Fruit fly (Drosophila melanogaster) whole organism, wandering third instar larva: ENCODE results near the gene CG14515.

Experiments
- Abd-B ChIP-seq: fragments of >200 bp; optimal IDR thresholded peaks from 2 replicates; lab custom pipeline; 2017; ENCODE audit warnings: missing biosample characterization, missing genetic modification characterization
- CG32264 ChIP-seq: fragments of 200-800 bp; sonication (Bioruptor generic); optimal IDR thresholded peaks from 2 replicates; lab custom pipeline; 2016; ENCODE audit warnings: missing biosample characterization, missing genetic modification characterization
- CG9705 ChIP-seq: fragments of 200-800 bp; sonication (Bioruptor generic); optimal IDR thresholded peaks from 2 replicates; lab custom pipeline; 2018; ENCODE audit warnings: missing biosample characterization, mild to moderate bottlenecking, missing genetic modification characterization
- Dif ChIP-seq: fragments of 200-275, 200-300 bp; sonication (Bioruptor generic); optimal IDR thresholded peaks from 2 replicates; lab custom pipeline; 2018; ENCODE audit warnings: missing biosample characterization, missing genetic modification characterization; ENCODE audit not compliant: partially characterized antibody
- GATAd ChIP-seq: sonication (Bioruptor generic); optimal IDR thresholded peaks from 2 replicates; lab custom pipeline; 2016; ENCODE audit warnings: missing biosample characterization, missing genetic modification characterization
- HLH106 ChIP-seq: fragments of 200-800 bp; optimal IDR thresholded peaks from 3 replicates; lab custom pipeline; 2019; ENCODE audit warnings: missing biosample characterization, mild to moderate bottlenecking, missing genetic modification characterization, moderate library complexity
- Hr83 ChIP-seq: fragments of 200-300 bp; sonication (Bioruptor generic); optimal IDR thresholded peaks from 2 replicates; lab custom pipeline; 2016; ENCODE audit warnings: missing biosample characterization, mild to moderate bottlenecking, missing genetic modification characterization, moderate library complexity; ENCODE audit not compliant: poor library complexity, severe bottlenecking
- Myc ChIP-seq: fragments of >200 bp; optimal IDR thresholded peaks from 2 replicates; lab custom pipeline; 2017
- OdsH ChIP-seq: fragments of 200-800 bp; sonication (Bioruptor generic); optimal IDR thresholded peaks from 2 replicates; lab custom pipeline; 2016; ENCODE audit warnings: missing biosample characterization, mild to moderate bottlenecking, missing genetic modification characterization
- Rel ChIP-seq, 2 experiments: fragments of 200-800 bp; sonication (Bioruptor generic) in 1 of 2; optimal IDR thresholded peaks; 2 replicates in 1 of 2; 3 replicates in 1 of 2; lab custom pipeline; 2016 to 2019; ENCODE audit warnings: mild to moderate bottlenecking in 2 of 2, missing biosample characterization in 2 of 2, missing genetic modification characterization in 2 of 2, moderate library complexity in 1 of 2
- Sp1 ChIP-seq: fragments of 200-800 bp; sonication (Bioruptor generic); optimal IDR thresholded peaks from 3 replicates; lab custom pipeline; 2019; ENCODE audit warnings: missing biosample characterization, mild to moderate bottlenecking, missing genetic modification characterization, moderate library complexity
- Vsx2 ChIP-seq: fragments of 200-300, 225-300 bp; sonication (Bioruptor generic); optimal IDR thresholded peaks from 2 replicates; lab custom pipeline; 2018; ENCODE audit warnings: missing biosample characterization, missing genetic modification characterization; ENCODE audit not compliant: partially characterized antibody
- brk ChIP-seq: fragments of 200-800 bp; sonication (Bioruptor generic); optimal IDR thresholded peaks from 2 replicates; lab custom pipeline; 2016; ENCODE audit warnings: missing biosample characterization, mild to moderate bottlenecking, missing genetic modification characterization
- dl ChIP-seq, 2 experiments: fragments of 175-275, 200-275 bp in 1 of 2; fragments of 200-275 bp in 1 of 2; sonication (Bioruptor generic); optimal IDR thresholded peaks; lab custom pipeline; 2018; ENCODE audit warnings: mild to moderate bottlenecking in 2 of 2, missing biosample characterization in 2 of 2, missing genetic modification characterization in 2 of 2, moderate library complexity in 2 of 2; ENCODE audit not compliant: partially characterized antibody in 2 of 2, insufficient read depth in 1 of 2
- dmrt93B ChIP-seq: fragments of 200-800 bp; sonication (Bioruptor generic); optimal IDR thresholded peaks from 2 replicates; lab custom pipeline; 2018; ENCODE audit warnings: missing biosample characterization, mild to moderate bottlenecking, missing genetic modification characterization
- dsf ChIP-seq: sonication (Bioruptor generic); optimal IDR thresholded peaks from 2 replicates; lab custom pipeline; 2016; ENCODE audit warnings: missing biosample characterization, missing genetic modification characterization, borderline replicate concordance
- ey ChIP-seq: fragments of 200-800 bp; sonication (Bioruptor generic); optimal IDR thresholded peaks from 2 replicates; lab custom pipeline; 2016; ENCODE audit warnings: missing biosample characterization, missing genetic modification characterization
- foxo ChIP-seq, 2 experiments: fragments of 200-800 bp; sonication (Bioruptor generic); optimal IDR thresholded peaks; 2 replicates in 1 of 2; 3 replicates in 1 of 2; lab custom pipeline; 2016 to 2017; ENCODE audit warnings: missing biosample characterization in 2 of 2, missing genetic modification characterization in 2 of 2
- h ChIP-seq: fragments of 200-800 bp; sonication (Bioruptor generic); optimal IDR thresholded peaks from 3 replicates; lab custom pipeline; 2016; ENCODE audit warnings: missing biosample characterization, mild to moderate bottlenecking, missing genetic modification characterization
- lola ChIP-seq: fragments of >200 bp; optimal IDR thresholded peaks from 2 replicates; lab custom pipeline; 2017; ENCODE audit warnings: missing biosample characterization, missing genetic modification characterization
- psq ChIP-seq: fragments of 200-800 bp; sonication (Bioruptor generic); optimal IDR thresholded peaks from 3 replicates; lab custom pipeline; 2017; ENCODE audit warnings: missing biosample characterization, mild to moderate bottlenecking, missing genetic modification characterization, moderate library complexity
- rgr ChIP-seq: fragments of 200-800 bp; sonication (Bioruptor generic); optimal IDR thresholded peaks from 3 replicates; lab custom pipeline; 2016; ENCODE audit warnings: missing biosample characterization, mild to moderate bottlenecking, missing genetic modification characterization
- sage ChIP-seq: fragments of 200-800 bp; sonication (Bioruptor generic); optimal IDR thresholded peaks from 2 replicates; lab custom pipeline; 2016; ENCODE audit warnings: missing biosample characterization, mild to moderate bottlenecking, missing genetic modification characterization
- sv ChIP-seq: fragments of 200-800 bp; sonication (Bioruptor generic); optimal IDR thresholded peaks from 3 replicates; lab custom pipeline; 2016; ENCODE audit warnings: missing biosample characterization, missing genetic modification characterization
- tai ChIP-seq: sonication (Bioruptor generic); optimal IDR thresholded peaks from 2 replicates; lab custom pipeline; 2016; ENCODE audit warnings: missing biosample characterization, missing genetic modification characterization
- usp ChIP-seq: fragments of >200 bp; optimal IDR thresholded peaks from 2 replicates; lab custom pipeline; 2017; ENCODE audit warnings: missing biosample characterization, missing genetic modification characterization
- woc ChIP-seq: sonication (Bioruptor generic); optimal IDR thresholded peaks from 2 replicates; lab custom pipeline; 2016; ENCODE audit warnings: missing biosample characterization, mild to moderate bottlenecking, missing genetic modification characterization

Gene CG14515

dm6 chr3R:29196967-29197611 lies at the start of gene CG14515:
TSS of gene CG14515 (plus strand) at chr3R:29197556.
- no peak for TF ChIP-seq Dif
- TF ChIP-seq dl (GFP tag; optimal IDR thresholded peaks at IDR 0.05; lab: Kevin White, UChicago; ENCODE audit: insufficient read depth in 1 of 2, partially characterized antibody in 2 of 2): no peak
- TF ChIP-seq Abd-B (GFP tag; lab: Kevin White, UChicago): no peak
- no peak for TF ChIP-seq rgr (GFP tag; lab: Kevin White, UChicago)
- no peak for TF ChIP-seq psq (GFP tag; lab: Kevin White, UChicago)
- TF ChIP-seq Sp1 (GFP tag; lab: Kevin White, UChicago): no peak
- TF ChIP-seq CG32264 (GFP tag; lab: Kevin White, UChicago): no peak
- no peak for TF ChIP-seq foxo (GFP tag; optimal IDR thresholded peaks at IDR 0.05; lab: Kevin White, UChicago)
- no peak for TF ChIP-seq Rel (GFP tag; optimal IDR thresholded peaks at IDR 0.05; lab: Kevin White, UChicago)
- no peak for TF ChIP-seq Rel (tag; optimal IDR thresholded peaks at IDR 0.05; lab: Kevin White, UChicago)
- TF ChIP-seq Hr83 (GFP tag; lab: Kevin White, UChicago): no peak

DNA sequence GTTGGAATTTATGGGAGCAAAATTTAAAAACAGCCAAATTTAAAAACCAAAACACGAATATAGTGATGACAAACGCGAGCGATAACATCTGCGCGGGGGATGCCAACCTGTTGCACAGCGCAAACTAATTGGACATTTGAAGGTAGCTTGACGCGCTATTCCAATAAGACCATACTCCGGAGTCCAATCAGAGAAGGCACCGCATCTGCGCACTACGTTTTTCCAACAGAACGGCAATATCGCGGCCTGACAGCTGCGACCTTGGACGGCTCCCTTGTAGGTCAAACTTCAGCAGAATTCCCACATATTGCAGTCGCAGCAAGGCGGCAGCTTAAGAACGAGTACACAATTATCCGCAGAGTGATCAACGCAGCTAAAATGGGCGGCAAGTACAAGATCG lies 49.3 kb upstream of the CG14515 start, which contains the start of the genes CG11882 and Pglym78:
CG11882 (minus strand) TSS at position 101 of the 400 bp plus-strand sequence.
Pglym78 (plus strand) TSS at position 177 of the 400 bp plus-strand sequence.
- TF ChIP-seq CG32264 (GFP tag; lab: Kevin White, UChicago) (no peak), dsf (GFP tag; lab: Kevin White, UChicago) (no peak), dl (GFP tag; optimal IDR thresholded peaks at IDR 0.05; lab: Kevin White, UChicago; ENCODE audit: insufficient read depth in 1 of 2, partially characterized antibody in 2 of 2) (peak in 1 of 2 experiments; percentile 40), Rel (GFP tag; optimal IDR thresholded peaks at IDR 0.05; lab: Kevin White, UChicago) (no peak), Rel (tag; optimal IDR thresholded peaks at IDR 0.05; lab: Kevin White, UChicago) (peak; percentile 80), sv (GFP tag; lab: Kevin White, UChicago) (peak; percentile 19), foxo (GFP tag; optimal IDR thresholded peaks at IDR 0.05; lab: Kevin White, UChicago) (peak in 1 of 2 experiments; percentile 73), HLH106 (tag; lab: Kevin White, UChicago) (peak; percentile 1), tai (GFP tag; lab: Kevin White, UChicago) (no peak), GATAd (GFP tag; lab: Kevin White, UChicago) (no peak), lola (no peak), Dif (peak; percentile 13), Hr83 (GFP tag; lab: Kevin White, UChicago) (peak; percentile 80), dmrt93B (GFP tag; lab: Kevin White, UChicago) (no peak), Sp1 (GFP tag; lab: Kevin White, UChicago) (peak; percentile 30), OdsH (GFP tag; lab: Kevin White, UChicago) (peak; percentile 38), sage (no peak), psq (GFP tag; lab: Kevin White, UChicago) (peak; percentile 26), rgr (GFP tag; lab: Kevin White, UChicago) (peak; percentile 51), Myc (lab: Kevin White, UChicago) (no peak), ey (peak; percentile 43), Abd-B (GFP tag; lab: Kevin White, UChicago) (no peak), CG9705 (GFP tag; lab: Kevin White, UChicago) (no peak)

DNA sequence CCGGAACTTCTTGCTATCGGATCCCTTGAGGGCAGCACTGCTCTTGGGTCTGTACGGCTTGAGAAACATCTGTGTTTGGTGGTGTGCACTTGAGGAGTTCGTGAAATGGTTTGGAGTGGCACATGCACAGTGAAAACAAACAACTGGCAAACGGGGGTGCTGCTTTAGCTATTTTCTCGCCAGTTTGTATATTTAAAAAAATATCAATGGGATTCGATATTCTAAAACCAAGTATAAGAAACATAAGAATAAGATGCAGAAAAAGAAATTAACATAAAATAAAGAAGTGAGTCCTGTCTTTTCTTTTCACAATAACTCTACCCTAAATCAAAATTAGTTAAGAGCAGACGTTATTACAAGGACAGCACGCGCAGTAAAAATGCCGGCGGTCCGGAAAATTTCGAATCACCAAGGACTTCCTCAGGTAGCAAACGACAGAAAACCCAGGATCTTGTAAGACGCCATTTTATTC lies 45.7 kb upstream of the CG14515 start, which contains the start of gene eIF2D:
eIF2D (minus strand) TSS at position 174 of the 472 bp plus-strand sequence.
- TF ChIP-seq woc (GFP tag; lab: Kevin White, UChicago) (no peak), dmrt93B (GFP tag; lab: Kevin White, UChicago) (no peak), tai (GFP tag; lab: Kevin White, UChicago) (no peak), Vsx2 (GFP tag; lab: Kevin White, UChicago) (no peak), psq (GFP tag; lab: Kevin White, UChicago) (peak; percentile 14), lola (no peak), Sp1 (GFP tag; lab: Kevin White, UChicago) (peak; percentile 41), rgr (GFP tag; lab: Kevin White, UChicago) (peak; percentile 64), brk (GFP tag; lab: Kevin White, UChicago) (no peak), ey (peak; percentile 57), h (GFP tag; lab: Kevin White, UChicago) (peak; percentile 63), Rel (GFP tag; optimal IDR thresholded peaks at IDR 0.05; lab: Kevin White, UChicago) (no peak), Rel (tag; optimal IDR thresholded peaks at IDR 0.05; lab: Kevin White, UChicago) (peak; percentile 22), foxo (GFP tag; optimal IDR thresholded peaks at IDR 0.05; lab: Kevin White, UChicago) (peak in 1 of 2 experiments; percentile 65), HLH106 (tag; lab: Kevin White, UChicago) (peak; percentile 69), usp (no peak), CG32264 (GFP tag; lab: Kevin White, UChicago) (no peak), sv (GFP tag; lab: Kevin White, UChicago) (peak; percentile 5), sage (no peak), OdsH (GFP tag; lab: Kevin White, UChicago) (peak; percentile 36), Myc (lab: Kevin White, UChicago) (peak; percentile 78), dl (GFP tag; optimal IDR thresholded peaks at IDR 0.05; lab: Kevin White, UChicago; ENCODE audit: insufficient read depth in 1 of 2, partially characterized antibody in 2 of 2) (no peak), CG9705 (GFP tag; lab: Kevin White, UChicago) (peak; percentile 37)
- TF ChIP-seq, all 38 proteins: peak for 12
